Fruit fly (Drosophila melanogaster): ENCODE data around the gene COX5BL.

The COX5BL gene

DNA sequence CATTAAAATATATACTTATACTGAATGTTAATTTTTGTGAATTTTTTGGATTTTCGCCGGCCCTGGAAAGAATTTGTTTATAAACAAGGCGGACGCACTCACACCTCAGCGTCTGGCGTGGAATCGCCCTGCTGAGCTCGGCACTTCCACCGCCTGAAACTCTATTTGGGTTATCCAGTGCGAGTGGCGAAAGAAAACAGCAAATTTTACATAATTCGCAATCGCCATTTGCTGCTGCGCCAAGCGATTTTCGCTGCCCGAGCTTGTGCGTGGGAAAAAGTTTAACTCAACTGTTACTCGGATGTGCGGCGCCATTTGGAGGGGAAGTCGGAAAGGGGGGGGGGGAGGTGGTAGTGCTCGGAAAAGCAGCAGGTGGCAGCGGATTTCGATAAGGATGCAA, 26.3 kb upstream of the COX5BL start:
- TF ChIP-seq Sox14 (GFP tag; optimal IDR thresholded peaks at IDR 0.05), result no peak
- no peak for TF ChIP-seq CG31627 (GFP tag; optimal IDR thresholded peaks at IDR 0.05)
- TF ChIP-seq CG6808 (GFP tag; optimal IDR thresholded peaks at IDR 0.05), result no peak
- TF ChIP-seq eg (GFP tag; IDR thresholded peaks at IDR 0.05), result no peak
- no peak for TF ChIP-seq CG8319 (GFP tag; optimal IDR thresholded peaks at IDR 0.05)
- TF ChIP-seq acj6 (GFP tag; optimal IDR thresholded peaks at IDR 0.05), result no peak
- TF ChIP-seq Hr4 (GFP tag; optimal IDR thresholded peaks at IDR 0.05), result no peak
- no peak for TF ChIP-seq CG11902 (GFP tag; optimal IDR thresholded peaks at IDR 0.05)
- no peak for TF ChIP-seq Ets21C (GFP tag; optimal IDR thresholded peaks at IDR 0.05)

DNA sequence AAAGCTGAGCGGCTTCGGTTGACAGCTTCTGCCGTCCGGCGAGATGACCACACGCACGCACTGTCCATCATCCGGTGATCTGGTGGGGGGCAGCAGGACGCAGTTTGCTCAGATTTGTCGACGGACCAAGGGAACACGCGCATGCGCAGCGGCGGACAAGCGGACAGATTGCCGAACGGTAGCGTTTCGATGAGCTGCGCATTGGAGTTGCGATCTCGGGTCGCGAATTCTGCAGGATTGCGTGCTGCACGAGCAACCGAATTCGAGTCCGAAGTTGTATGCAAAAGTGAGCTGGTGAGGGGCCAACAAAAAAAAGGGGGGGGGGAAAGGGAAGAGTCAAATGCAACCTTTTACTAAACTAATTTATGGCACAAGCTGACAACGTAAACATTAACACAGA, 25.5 kb upstream of the COX5BL start:
- TF ChIP-seq ss (GFP tag; optimal IDR thresholded peaks at IDR 0.05), result peak in 1 of 2 experiments; percentile 96
- no peak for TF ChIP-seq Sox14 (GFP tag; optimal IDR thresholded peaks at IDR 0.05)

DNA sequence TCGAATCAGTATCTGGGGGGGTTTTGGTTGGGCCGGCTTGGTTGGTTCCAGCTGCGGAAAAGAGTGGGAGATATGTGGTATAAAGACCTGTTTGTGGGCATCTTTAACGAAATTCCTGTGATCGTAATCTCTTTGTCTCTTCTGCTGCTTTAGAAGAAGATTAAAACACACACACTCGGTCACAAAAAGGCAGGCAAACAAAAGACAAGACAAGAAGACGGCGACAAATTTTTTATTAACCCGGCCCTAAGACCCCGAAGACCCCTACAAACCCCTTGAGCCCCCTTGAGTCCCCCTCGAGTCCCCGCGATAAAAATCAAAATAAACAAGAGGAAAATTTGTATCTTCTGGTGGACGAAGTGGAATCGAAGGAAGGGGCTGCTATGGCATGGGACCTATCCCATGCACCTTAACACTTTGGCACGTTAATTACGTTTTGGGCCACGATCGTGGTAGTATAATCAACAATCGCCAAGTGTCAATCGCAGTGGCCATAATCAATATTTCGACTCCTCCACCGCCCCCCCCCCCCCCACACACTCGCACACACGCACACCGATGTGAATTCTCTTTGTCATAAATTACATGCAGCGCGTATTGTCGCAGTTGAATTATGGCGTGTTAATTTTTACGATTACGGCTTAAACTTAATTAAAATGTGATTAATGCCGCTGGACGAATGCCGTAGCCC, 25.0 kb upstream of the COX5BL start:
- TF ChIP-seq CG6854 (GFP tag; optimal IDR thresholded peaks at IDR 0.05) (no peak), achi (GFP tag; optimal IDR thresholded peaks at IDR 0.05) (no peak), fkh (GFP tag; optimal IDR thresholded peaks at IDR 0.05) (peak; percentile 55), CG11294 (GFP tag; IDR thresholded peaks at IDR 0.05) (no peak), Eip75B (GFP tag; optimal IDR thresholded peaks at IDR 0.05) (no peak), Ets96B (tag; optimal IDR thresholded peaks at IDR 0.05) (no peak), topi (GFP tag; optimal IDR thresholded peaks at IDR 0.05) (no peak), CG10669 (GFP tag; optimal IDR thresholded peaks at IDR 0.05) (no peak), ss (GFP tag; optimal IDR thresholded peaks at IDR 0.05) (peak in 1 of 2 experiments; percentile 52), Hr4 (GFP tag; optimal IDR thresholded peaks at IDR 0.05) (no peak), svp (GFP tag) (no peak), Met (GFP tag; optimal IDR thresholded peaks at IDR 0.05) (no peak), CG9139 (GFP tag; optimal IDR thresholded peaks at IDR 0.05) (no peak), Sox15 (GFP tag; optimal IDR thresholded peaks at IDR 0.05) (no peak)

DNA sequence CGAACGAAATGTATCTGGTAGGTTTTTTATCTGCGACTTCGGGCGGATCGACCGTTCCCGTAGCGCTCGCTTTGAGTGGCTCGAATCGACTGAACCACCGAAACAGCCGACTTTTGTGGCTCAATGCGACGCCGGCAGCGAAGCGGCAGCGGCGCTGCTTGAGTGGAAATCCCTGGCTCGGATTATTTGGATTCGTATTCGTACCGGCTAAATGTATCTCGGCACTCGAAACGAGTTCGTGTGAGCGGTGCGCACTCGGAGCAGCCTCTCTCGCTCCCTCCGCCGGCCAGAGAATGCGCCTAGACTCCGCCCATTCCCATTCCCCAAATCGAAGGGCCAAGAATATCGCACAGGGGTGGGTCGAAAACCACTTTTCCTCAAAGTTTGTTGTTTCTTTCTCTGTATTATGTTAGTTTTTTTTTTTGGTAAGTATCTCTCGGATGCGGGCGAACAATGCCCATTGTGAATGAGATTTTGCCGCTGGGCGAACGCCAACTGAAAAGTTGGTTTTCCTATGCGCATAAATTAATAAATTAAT, 23.1 kb upstream of the COX5BL start:
- TF ChIP-seq ss (GFP tag; optimal IDR thresholded peaks at IDR 0.05) (peak in 1 of 2 experiments; percentile 32), eg (GFP tag; IDR thresholded peaks at IDR 0.05) (peak; percentile 27; the same call in 1 of the 3 replicates), CG6854 (GFP tag; optimal IDR thresholded peaks at IDR 0.05) (no peak), svp (GFP tag) (peak; percentile 63)

DNA sequence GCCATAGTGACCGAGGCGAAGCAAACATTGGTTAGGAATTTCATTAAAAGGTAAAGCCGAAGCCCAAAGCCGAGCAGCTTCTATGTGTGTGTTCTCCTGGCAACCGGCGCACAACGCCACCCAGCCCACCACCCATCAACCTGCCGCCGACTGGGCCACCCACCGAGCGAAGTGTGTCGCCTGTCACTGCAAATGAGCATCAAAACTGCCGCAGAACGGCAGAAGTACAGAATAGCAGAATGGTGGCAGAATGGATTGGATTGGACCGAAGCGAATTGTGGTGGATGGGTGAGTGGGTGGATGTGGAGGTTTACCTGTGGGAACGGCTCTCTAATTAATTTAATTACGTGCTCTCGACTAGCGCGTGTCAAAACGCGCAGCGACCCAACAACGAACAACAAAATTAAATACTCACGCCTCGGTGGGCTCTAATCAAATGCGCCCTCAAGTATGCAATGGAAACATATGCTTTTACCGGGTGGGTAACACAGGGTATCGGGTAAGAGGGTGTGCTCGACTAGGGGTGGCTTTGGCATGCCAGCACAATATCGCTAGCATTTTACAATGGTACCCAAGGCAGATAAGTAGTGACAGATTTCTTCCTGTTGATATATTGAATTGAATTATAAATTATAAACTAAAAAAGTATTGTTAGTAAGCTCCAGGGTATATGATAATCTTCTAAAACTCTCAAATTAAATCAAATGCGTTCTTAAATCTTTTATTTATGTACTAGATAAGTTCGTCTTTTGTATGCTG, 19.4 kb upstream of the COX5BL start:
- no peak for TF ChIP-seq CG6163 (GFP tag; IDR thresholded peaks at IDR 0.05)
- TF ChIP-seq Eip78C (GFP tag), result peak; percentile 9
- no peak for TF ChIP-seq CG8119 (GFP tag; IDR thresholded peaks at IDR 0.05)
- TF ChIP-seq svp (GFP tag), result peak; percentile 33
- TF ChIP-seq acj6 (GFP tag; optimal IDR thresholded peaks at IDR 0.05), result no peak
- no peak for TF ChIP-seq CG6792 (GFP tag; optimal IDR thresholded peaks at IDR 0.05)
- no peak for TF ChIP-seq CG8632 (GFP tag; optimal IDR thresholded peaks at IDR 0.05)
- no peak for TF ChIP-seq OdsH (GFP tag; optimal IDR thresholded peaks at IDR 0.05)

DNA sequence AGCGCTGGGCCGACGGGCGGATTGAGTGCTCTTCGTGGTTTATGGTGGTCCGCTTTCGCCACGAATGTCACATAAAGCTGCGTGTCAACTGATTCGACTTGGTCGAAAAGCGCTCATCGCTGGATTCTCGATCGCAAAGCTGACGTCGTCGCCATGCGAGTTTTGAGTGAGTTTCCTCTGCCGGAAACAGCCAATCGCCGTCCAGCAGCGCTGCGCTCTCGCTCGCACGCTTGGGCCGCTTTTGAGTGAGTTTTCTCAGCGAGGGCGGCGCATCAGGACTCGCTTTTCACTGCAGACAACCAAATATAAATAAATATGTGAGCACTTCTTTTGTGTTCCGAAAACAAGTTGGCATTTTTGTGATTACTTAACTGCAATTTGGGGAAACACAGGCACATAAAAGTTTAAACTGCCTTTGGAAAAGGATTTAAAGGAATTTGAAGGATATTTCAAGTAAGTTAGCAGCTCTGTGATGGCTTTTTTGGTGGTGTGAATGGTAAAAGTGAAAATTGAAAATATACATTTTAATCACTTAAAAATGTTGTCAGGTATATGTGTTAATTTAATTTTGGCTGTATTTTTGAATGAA, 12.3 kb upstream of the COX5BL start, which contains the start of gene eya:
Gene eya, minus strand, starts transcription at position 94 of the 589 bp plus-strand sequence.
- no peak for TF ChIP-seq CG6808 (GFP tag; optimal IDR thresholded peaks at IDR 0.05)
- TF ChIP-seq svp (GFP tag), result peak; percentile 47

All from whole organism, prepupa.